Worm (Caenorhabditis elegans): ENCODE data around the gene F40G12.7.

Gene F40G12.7

DNA sequence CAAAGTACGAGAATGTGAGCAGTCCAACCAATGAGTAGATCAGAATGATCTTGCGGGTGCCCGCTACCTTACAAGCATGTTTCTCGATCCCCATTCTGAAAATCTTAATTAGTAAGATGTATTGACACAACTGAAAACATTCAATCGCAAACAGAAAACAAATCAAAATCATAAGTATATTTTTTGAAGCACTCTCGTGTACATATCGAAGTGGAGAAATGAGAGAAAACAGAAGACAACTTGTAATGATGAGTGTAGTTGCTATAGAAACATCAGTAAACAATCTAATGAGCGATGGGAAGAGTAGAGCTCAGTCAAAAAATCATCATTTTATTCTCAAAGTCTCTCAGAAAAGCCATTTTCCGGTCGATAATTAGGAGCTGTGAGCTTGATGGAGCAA is 38.3 kb downstream of the F40G12.7 start, which contains the start of gene F14D7.8:
Gene F14D7.8 (minus strand): TSS at position 101 of the 400 bp plus-strand sequence.
- TF ChIP-seq nhr-43 (tag; optimal IDR thresholded peaks at IDR 0.05; ENCODE audit: poor library complexity, severe bottlenecking) (no peak), snpc-4 (tag; optimal IDR thresholded peaks at IDR 0.05) (no peak), elt-3 (tag; optimal IDR thresholded peaks at IDR 0.05) (no peak), unc-62 (GFP tag; optimal IDR thresholded peaks at IDR 0.05) (no peak), lsy-12 (tag; optimal IDR thresholded peaks at IDR 0.05) (no peak), R02D3.7 (tag; optimal IDR thresholded peaks at IDR 0.05) (no peak), hmg-11 (tag; optimal IDR thresholded peaks at IDR 0.05) (no peak), egl-27 (tag; optimal IDR thresholded peaks at IDR 0.05) (no peak), nhr-28 (tag; optimal IDR thresholded peaks at IDR 0.05) (no peak)

ce11 chrV:14314236-14314635 is 39.9 kb downstream of the F40G12.7 start, which contains the start of gene F47B8.1:
TSS of gene F47B8.1 (minus strand) at chrV:14314336.
- TF ChIP-seq ceh-16 (tag; optimal IDR thresholded peaks at IDR 0.05) (no peak), daf-12 (tag; optimal IDR thresholded peaks at IDR 0.05) (no peak), lsy-12 (tag; optimal IDR thresholded peaks at IDR 0.05) (no peak), nhr-237 (tag; optimal IDR thresholded peaks at IDR 0.05) (no peak), mdl-1 (tag; optimal IDR thresholded peaks at IDR 0.05) (no peak), nhr-43 (tag; optimal IDR thresholded peaks at IDR 0.05; ENCODE audit: poor library complexity, severe bottlenecking) (no peak), pqm-1 (tag; optimal IDR thresholded peaks at IDR 0.05) (no peak), nhr-28 (tag; optimal IDR thresholded peaks at IDR 0.05) (no peak), nhr-67 (tag; optimal IDR thresholded peaks at IDR 0.05) (no peak), eor-1 (tag; optimal IDR thresholded peaks at IDR 0.05) (no peak), ceh-28 (tag; optimal IDR thresholded peaks at IDR 0.05) (no peak), nfya-1 (tag; optimal IDR thresholded peaks at IDR 0.05; ENCODE audit: insufficient read depth) (no peak), hmg-11 (tag; optimal IDR thresholded peaks at IDR 0.05) (no peak)

ce11 chrV:14316525-14316924 is 42.2 kb downstream of the F40G12.7 start, which contains the start of gene F47B8.2:
TSS of gene F47B8.2 (minus strand) at chrV:14316625.
- TF ChIP-seq ceh-9 (tag; optimal IDR thresholded peaks at IDR 0.05) (no peak), lin-39 (tag; optimal IDR thresholded peaks at IDR 0.05) (no peak), nhr-76 (tag; optimal IDR thresholded peaks at IDR 0.05) (no peak), pqm-1 (tag; optimal IDR thresholded peaks at IDR 0.05) (no peak), egl-27 (tag; optimal IDR thresholded peaks at IDR 0.05) (no peak), elt-2 (tag; optimal IDR thresholded peaks at IDR 0.05) (no peak), fos-1 (tag; optimal IDR thresholded peaks at IDR 0.05) (no peak), nhr-237 (tag; optimal IDR thresholded peaks at IDR 0.05) (no peak), ZK546.5 (tag; optimal IDR thresholded peaks at IDR 0.05) (no peak), eor-1 (tag; optimal IDR thresholded peaks at IDR 0.05) (no peak)

- TF ChIP-seq pha-4 (tag; optimal IDR thresholded peaks at IDR 0.05): peak; percentile 71
- TF ChIP-seq nhr-11 (tag; optimal IDR thresholded peaks at IDR 0.05): no peak
- TF ChIP-seq lin-15B (tag; optimal IDR thresholded peaks at IDR 0.05): no peak
- TF ChIP-seq lsy-12 (tag; optimal IDR thresholded peaks at IDR 0.05): no peak
- peak; percentile 41 for TF ChIP-seq snpc-4 (tag; optimal IDR thresholded peaks at IDR 0.05)
- no peak for TF ChIP-seq sea-2 (GFP tag; optimal IDR thresholded peaks at IDR 0.05)
- TF ChIP-seq fos-1 (tag; optimal IDR thresholded peaks at IDR 0.05): no peak
- TF ChIP-seq ZK546.5 (tag; optimal IDR thresholded peaks at IDR 0.05): no peak
- no peak for TF ChIP-seq tbx-2 (tag; optimal IDR thresholded peaks at IDR 0.05)
- no peak for TF ChIP-seq egl-5 (tag; optimal IDR thresholded peaks at IDR 0.05)
- peak; percentile 11 for TF ChIP-seq nfya-1 (tag; optimal IDR thresholded peaks at IDR 0.05; ENCODE audit: insufficient read depth)
Observed at ce11 chrV:14317204-14317603, 42.8 kb downstream of the F40G12.7 start.

ce11 chrV:14317621-14318020 is 43.3 kb downstream of the F40G12.7 start:
- TF ChIP-seq hmg-11 (tag; optimal IDR thresholded peaks at IDR 0.05) (no peak), tbx-2 (tag; optimal IDR thresholded peaks at IDR 0.05) (no peak), nhr-23 (tag; optimal IDR thresholded peaks at IDR 0.05) (no peak), pha-4 (tag; optimal IDR thresholded peaks at IDR 0.05) (no peak), zag-1 (tag; optimal IDR thresholded peaks at IDR 0.05) (no peak), nhr-12 (tag; optimal IDR thresholded peaks at IDR 0.05) (no peak), nfya-1 (tag; optimal IDR thresholded peaks at IDR 0.05; ENCODE audit: insufficient read depth) (no peak), ceh-9 (tag; optimal IDR thresholded peaks at IDR 0.05) (no peak)

Measured in whole organism, L3 larva.